Fruit fly (Drosophila melanogaster) whole organism, prepupa: ENCODE results near the gene CG16779.

Experiments
- Blimp-1 ChIP-seq: fragments of 200-800 bp; sonication (Bioruptor generic); optimal IDR thresholded peaks from 3 replicates; lab custom pipeline; 2017; ENCODE audit warnings: missing biosample characterization, missing genetic modification characterization, mild to moderate bottlenecking, moderate library complexity, missing genetic modification reagents
- CG11762 ChIP-seq: fragments of 200-800 bp; sonication (Bioruptor generic); optimal IDR thresholded peaks from 3 replicates; lab custom pipeline; 2016; ENCODE audit warnings: missing biosample characterization, missing genetic modification characterization; ENCODE audit not compliant: insufficient read depth
- CG15336 ChIP-seq: fragments of 200-800 bp; sonication (Bioruptor generic); IDR thresholded peaks from 2 replicates; pipeline ENCODE4 v1.3.6; 2022; ENCODE audit warnings: missing biosample characterization, missing genetic modification characterization
- CG3032 ChIP-seq: fragments of 200-800 bp; optimal IDR thresholded peaks from 2 replicates; lab custom pipeline; 2019; ENCODE audit warnings: missing biosample characterization, mild to moderate bottlenecking, missing genetic modification characterization, moderate library complexity
- CG32006 ChIP-seq: fragments of 200-800 bp; sonication (Bioruptor generic); optimal IDR thresholded peaks from 3 replicates; lab custom pipeline; 2017; ENCODE audit warnings: missing biosample characterization, mild to moderate bottlenecking, missing genetic modification characterization
- CG34406 ChIP-seq: fragments of 200-800 bp; sonication (Bioruptor generic); optimal IDR thresholded peaks from 3 replicates; lab custom pipeline; 2016; ENCODE audit warnings: missing biosample characterization, missing genetic modification characterization
- CG3919 ChIP-seq: fragments of 200-800 bp; sonication (Bioruptor generic); optimal IDR thresholded peaks from 3 replicates; lab custom pipeline; 2016; ENCODE audit warnings: missing biosample characterization, missing genetic modification characterization
- CG6163 ChIP-seq: fragments of 200-800 bp; sonication (Bioruptor generic); IDR thresholded peaks from 3 replicates; pipeline ENCODE4 v1.3.6; 2022; ENCODE audit warnings: missing biosample characterization, missing genetic modification characterization
- CG6792 ChIP-seq: fragments of 200-800 bp; sonication (Bioruptor generic); optimal IDR thresholded peaks from 3 replicates; lab custom pipeline; 2016; ENCODE audit warnings: missing biosample characterization, missing genetic modification characterization
- CG6808 ChIP-seq: fragments of 200-800 bp; sonication (Bioruptor generic); optimal IDR thresholded peaks from 3 replicates; lab custom pipeline; 2017; ENCODE audit warnings: missing biosample characterization, missing genetic modification characterization, mild to moderate bottlenecking, moderate library complexity, missing genetic modification reagents
- CG6854 ChIP-seq: fragments of 200-800 bp; sonication (Bioruptor generic); optimal IDR thresholded peaks from 2 replicates; lab custom pipeline; 2017; ENCODE audit warnings: missing biosample characterization, mild to moderate bottlenecking, missing genetic modification characterization
- CG7368 ChIP-seq: fragments of 200-800 bp; sonication (Bioruptor generic); optimal IDR thresholded peaks from 3 replicates; lab custom pipeline; 2016; ENCODE audit warnings: missing biosample characterization, missing genetic modification characterization
- CG8119 ChIP-seq: fragments of 200-800 bp; sonication (Bioruptor generic); IDR thresholded peaks from 3 replicates; pipeline ENCODE4 v1.3.6; 2022; ENCODE audit warnings: missing biosample characterization, missing genetic modification characterization
- Eip78C ChIP-seq: fragments of 200-800 bp; sonication (Bioruptor generic); peaks from one replicate; lab custom pipeline; 2016; ENCODE audit warnings: missing biosample characterization, missing genetic modification characterization
- Eip93F ChIP-seq: fragments of 200-800 bp; sonication (Bioruptor generic); optimal IDR thresholded peaks from 2 replicates; lab custom pipeline; 2016; ENCODE audit warnings: missing biosample characterization, mild to moderate bottlenecking, missing genetic modification characterization
- Ets21C ChIP-seq: fragments of 200-800 bp; sonication (Bioruptor generic); optimal IDR thresholded peaks from 3 replicates; lab custom pipeline; 2016; ENCODE audit warnings: missing biosample characterization, missing genetic modification characterization
- Ets96B ChIP-seq: fragments of 200-800 bp; optimal IDR thresholded peaks from 2 replicates; lab custom pipeline; 2019; ENCODE audit warnings: missing biosample characterization, mild to moderate bottlenecking, missing genetic modification characterization, moderate library complexity
- Hr38 ChIP-seq: sonication (Bioruptor generic); optimal IDR thresholded peaks from 2 replicates; lab custom pipeline; 2016; ENCODE audit warnings: missing biosample characterization, missing genetic modification characterization
- Hr39 ChIP-seq: fragments of 200-800 bp; sonication (Bioruptor generic); optimal IDR thresholded peaks from 2 replicates; lab custom pipeline; 2016; ENCODE audit warnings: missing biosample characterization, missing genetic modification characterization
- Hr4 ChIP-seq: fragments of 200-800 bp; sonication (Bioruptor generic); optimal IDR thresholded peaks from 3 replicates; lab custom pipeline; 2016; ENCODE audit warnings: missing biosample characterization, missing genetic modification characterization
- Lpt ChIP-seq: fragments of 200-800 bp; sonication (Bioruptor generic); optimal IDR thresholded peaks from 3 replicates; lab custom pipeline; 2016; ENCODE audit warnings: missing biosample characterization, missing genetic modification characterization
- Sox102F ChIP-seq: fragments of 200-800 bp; sonication (Bioruptor generic); optimal IDR thresholded peaks from 2 replicates; lab custom pipeline; 2016; ENCODE audit warnings: missing biosample characterization, mild to moderate bottlenecking, missing genetic modification characterization
- achi ChIP-seq: fragments of 200-800 bp; sonication (Bioruptor generic); optimal IDR thresholded peaks from 3 replicates; lab custom pipeline; 2016; ENCODE audit warnings: missing biosample characterization, missing genetic modification characterization
- acj6 ChIP-seq: fragments of 200-800 bp; sonication (Bioruptor generic); optimal IDR thresholded peaks from 3 replicates; lab custom pipeline; 2016; ENCODE audit warnings: missing biosample characterization, missing genetic modification characterization
- dsx ChIP-seq: fragments of 200-800 bp; optimal IDR thresholded peaks from 3 replicates; lab custom pipeline; 2019; ENCODE audit warnings: missing biosample characterization, mild to moderate bottlenecking, missing genetic modification characterization, moderate library complexity; ENCODE audit not compliant: poor library complexity, severe bottlenecking
- fd85E ChIP-seq: fragments of 200-800 bp; sonication (Bioruptor generic); optimal IDR thresholded peaks from 3 replicates; lab custom pipeline; 2016; ENCODE audit warnings: missing biosample characterization, missing genetic modification characterization
- fkh ChIP-seq: fragments of 200-800 bp; sonication (Bioruptor generic); optimal IDR thresholded peaks from 3 replicates; lab custom pipeline; 2017; ENCODE audit warnings: missing biosample characterization, mild to moderate bottlenecking, missing genetic modification characterization, moderate library complexity
- net ChIP-seq: fragments of 200-800 bp; sonication (Bioruptor generic); optimal IDR thresholded peaks from 3 replicates; lab custom pipeline; 2016; ENCODE audit warnings: missing biosample characterization, missing genetic modification characterization
- salr ChIP-seq, 2 experiments: fragments of 200-800 bp; sonication (Bioruptor generic); optimal IDR thresholded peaks; 3 replicates each; lab custom pipeline; 2016 to 2018; ENCODE audit warnings: missing biosample characterization in 2 of 2, missing genetic modification characterization in 2 of 2, mild to moderate bottlenecking in 1 of 2
- vri ChIP-seq: fragments of 200-800 bp; sonication (Bioruptor generic); optimal IDR thresholded peaks from 3 replicates; lab custom pipeline; 2016; ENCODE audit warnings: missing biosample characterization, mild to moderate bottlenecking, missing genetic modification characterization

Gene CG16779

dm6 chr3R:9459385-9460285 lies 33.8 kb downstream of the CG16779 start (continued):
- TF ChIP-seq CG6808 (GFP tag; lab: Kevin White, UChicago) (peak; percentile 63), achi (GFP tag; lab: Kevin White, UChicago) (peak; percentile 55), CG34406 (GFP tag; lab: Kevin White, UChicago) (peak; percentile 16)

- TF ChIP-seq CG3919 (GFP tag; lab: Kevin White, UChicago), result no peak
- TF ChIP-seq Eip78C (GFP tag; lab: Kevin White, UChicago), result peak; percentile 31
These were observed 37.1 kb downstream of the CG16779 start, which contains the start of gene GstZ1 for dm6 chr3R:9456373-9456772. Gene GstZ1 (minus strand): TSS chr3R:9456546.

- TF ChIP-seq Lpt, result no peak
- no peak for TF ChIP-seq Hr4 (GFP tag; lab: Kevin White, UChicago)
- no peak for TF ChIP-seq CG3032
- no peak for TF ChIP-seq fkh
- no peak for TF ChIP-seq CG3919 (GFP tag; lab: Kevin White, UChicago)
- TF ChIP-seq net (GFP tag; lab: Kevin White, UChicago), result no peak
- TF ChIP-seq Blimp-1 (GFP tag; lab: Kevin White, UChicago), result no peak
- no peak for TF ChIP-seq CG32006 (GFP tag; lab: Kevin White, UChicago)
These were observed 38.5 kb downstream of the CG16779 start for dm6 chr3R:9454980-9455379.

- TF ChIP-seq Ets96B (tag; lab: Kevin White, UChicago) (no peak), CG6163 (GFP tag; lab: Robert Waterston, UW) (no peak), Hr39 (GFP tag; lab: Kevin White, UChicago) (no peak), fd85E (GFP tag; lab: Kevin White, UChicago) (no peak), Blimp-1 (GFP tag; lab: Kevin White, UChicago) (no peak), CG34406 (GFP tag; lab: Kevin White, UChicago) (no peak), dsx (GFP tag; lab: Kevin White, UChicago) (no peak), CG32006 (GFP tag; lab: Kevin White, UChicago) (no peak), CG7368 (GFP tag; lab: Kevin White, UChicago) (no peak), CG15336 (GFP tag; lab: Robert Waterston, UW) (no peak), CG3032 (no peak), Eip93F (GFP tag; lab: Kevin White, UChicago) (no peak), vri (no peak), fkh (no peak), Ets21C (GFP tag; lab: Kevin White, UChicago) (no peak), CG11762 (no peak), Sox102F (no peak)
These were observed 42.8 kb downstream of the CG16779 start for dm6 chr3R:9450672-9451071.

- TF ChIP-seq CG8119 (no peak), CG11762 (no peak), CG6854 (GFP tag; lab: Kevin White, UChicago) (no peak), Eip93F (GFP tag; lab: Kevin White, UChicago) (no peak), salr (GFP tag; optimal IDR thresholded peaks at IDR 0.05; lab: Kevin White, UChicago) (no peak), Hr38 (GFP tag; lab: Kevin White, UChicago) (no peak), CG6792 (GFP tag; lab: Kevin White, UChicago) (no peak), acj6 (GFP tag; lab: Kevin White, UChicago) (no peak), fkh (no peak), Sox102F (no peak), Eip78C (GFP tag; lab: Kevin White, UChicago) (no peak), CG6808 (GFP tag; lab: Kevin White, UChicago) (no peak)
These were observed 45.2 kb downstream of the CG16779 start for dm6 chr3R:9448320-9448719.
